Worm (Caenorhabditis elegans): Measurements from ENCODE around the gene cisd-3.2.
A peak's percentile ranks its signal among the peaks of the same experiment; 100 is the strongest.

Gene cisd-3.2

ce11 chrIII:1584216-1584715 lies 44.0 kb downstream of the cisd-3.2 start:
- no peak for TF ChIP-seq ama-1 (optimal IDR thresholded peaks at IDR 0.05)
- no peak for TF ChIP-seq unc-130 (GFP tag; optimal IDR thresholded peaks at IDR 0.05)
- TF ChIP-seq hmg-1.1 (GFP tag; IDR thresholded peaks at IDR 0.05): no peak
- peak; percentile 91 for TF ChIP-seq ceh-28 (tag; optimal IDR thresholded peaks at IDR 0.05)
- no peak for TF ChIP-seq mdt-29 (GFP tag; IDR thresholded peaks at IDR 0.05)
- peak; percentile 74 for TF ChIP-seq aha-1 (tag)

- TF ChIP-seq daf-19 (GFP tag; conservative IDR thresholded peaks at IDR 0.05) (no peak), aha-1 (tag) (peak; percentile 87), lsy-2 (tag; optimal IDR thresholded peaks at IDR 0.05) (peak in 1 of 2 experiments; percentile 57), Y48G9A.11 (GFP tag; IDR thresholded peaks at IDR 0.05) (no peak), mep-1 (tag; optimal IDR thresholded peaks at IDR 0.05) (peak; percentile 28), ama-1 (optimal IDR thresholded peaks at IDR 0.05) (peak; percentile 11), hmg-1.1 (GFP tag; IDR thresholded peaks at IDR 0.05) (peak; percentile 64), sdz-12 (GFP tag; optimal IDR thresholded peaks at IDR 0.05) (no peak), ctbp-1 (GFP tag; IDR thresholded peaks at IDR 0.05) (0 out of 2 replicates have a peak, but pooled peaks have one; percentile 15), lim-7 (GFP tag; IDR thresholded peaks at IDR 0.05) (no peak), dpl-1 (GFP tag; optimal IDR thresholded peaks at IDR 0.05) (peak; percentile 16)
These were observed 51.4 kb downstream of the cisd-3.2 start for ce11 chrIII:1591681-1592080.

All from whole organism, L4 larva.